Fruit fly (Drosophila melanogaster): ENCODE data around the gene CG11438.
A peak's percentile ranks its signal among the peaks of the same experiment; 100 is the strongest.

Gene CG11438

DNA sequence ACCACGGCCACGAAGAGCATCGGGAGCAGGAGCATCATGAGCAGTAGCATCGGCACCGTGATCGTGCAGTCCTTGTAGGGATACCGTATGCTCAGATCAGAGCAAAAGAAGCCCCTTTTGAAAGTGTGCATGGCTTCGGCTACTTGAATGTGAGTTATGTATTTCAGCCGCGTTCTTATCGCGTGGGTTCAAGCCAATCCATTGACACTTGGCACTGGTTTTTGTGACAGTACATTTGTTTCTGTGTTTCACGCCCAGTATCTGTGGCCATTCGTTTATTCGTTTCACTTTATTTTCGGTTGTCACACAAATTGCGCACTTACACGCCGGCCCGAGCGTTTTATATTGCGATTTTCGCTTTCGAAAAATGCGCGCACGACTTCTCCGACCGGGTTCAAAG, 5.0 kb upstream of the CG11438 start (continued):
- no peak for TF ChIP-seq CG8290 (GFP tag; optimal IDR thresholded peaks at IDR 0.05)
- TF ChIP-seq CG8290 (tag; optimal IDR thresholded peaks at IDR 0.05), result no peak
- no peak for TF ChIP-seq Hr3 (GFP tag; optimal IDR thresholded peaks at IDR 0.05)
- no peak for TF ChIP-seq CG6272 (GFP tag; IDR thresholded peaks at IDR 0.05)

DNA sequence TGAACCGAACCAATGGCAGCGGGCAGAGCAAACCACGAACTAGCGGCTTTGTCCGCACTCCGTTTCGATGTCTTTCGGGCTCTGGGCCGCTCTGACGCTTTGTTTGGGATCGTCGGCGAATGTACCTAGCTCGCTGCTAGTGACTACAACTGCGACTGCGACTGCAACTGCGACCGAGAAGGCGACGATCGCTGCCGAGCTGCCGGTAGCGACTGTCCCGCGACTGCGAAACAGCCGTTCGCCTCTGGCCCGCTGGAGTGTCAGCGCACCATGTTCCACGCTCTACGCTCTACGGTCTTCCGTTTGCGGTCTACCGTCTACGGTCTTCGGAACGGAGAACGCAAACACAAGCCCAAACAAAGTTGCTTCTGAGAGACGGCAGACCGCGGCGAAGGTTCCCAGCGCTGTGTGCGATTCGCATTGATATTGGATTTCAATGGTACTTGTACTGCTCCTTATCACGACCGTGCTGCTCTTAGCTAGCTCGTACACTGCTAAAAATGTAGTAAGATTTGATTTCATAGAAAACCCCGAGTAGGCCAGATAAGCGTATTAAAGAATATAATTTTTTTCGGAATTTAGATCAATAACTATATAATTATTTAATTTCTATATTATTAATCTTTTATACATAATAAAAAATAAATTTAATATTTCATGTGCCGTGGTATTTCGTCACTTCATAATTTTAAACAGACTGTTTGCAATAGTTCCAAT, 4.3 kb upstream of the CG11438 start, which contains the start of gene laza:
TSS of gene laza (minus strand) at position 214 of the 717 bp plus-strand sequence.
- no peak for TF ChIP-seq Chrac-16 (GFP tag; optimal IDR thresholded peaks at IDR 0.05)
- TF ChIP-seq Dek (tag; optimal IDR thresholded peaks at IDR 0.05), result no peak
- TF ChIP-seq prd (optimal IDR thresholded peaks at IDR 0.05), result no peak
- TF ChIP-seq prd (GFP tag; IDR thresholded peaks at IDR 0.05), result no peak
- no peak for TF ChIP-seq HHEX (GFP tag; optimal IDR thresholded peaks at IDR 0.05)
- TF ChIP-seq cas (GFP tag; IDR thresholded peaks at IDR 0.05), result no peak
- peak; percentile 51 for TF ChIP-seq zf30C (GFP tag; optimal IDR thresholded peaks at IDR 0.05)
- no peak for TF ChIP-seq gsb-n (tag; optimal IDR thresholded peaks at IDR 0.05)
- no peak for TF ChIP-seq Dad (GFP tag; optimal IDR thresholded peaks at IDR 0.05)
- no peak for TF ChIP-seq ssp (GFP tag; IDR thresholded peaks at IDR 0.05)
- peak; percentile 17; the same call in 2 of the 3 replicates for TF ChIP-seq tgo (GFP tag; IDR thresholded peaks at IDR 0.05)
- peak; percentile 86 for TF ChIP-seq CG3995 (GFP tag; optimal IDR thresholded peaks at IDR 0.05)
- TF ChIP-seq CG4404 (GFP tag; IDR thresholded peaks at IDR 0.05), result 0 out of 2 replicates have a peak, but pooled peaks have one; percentile 7
- TF ChIP-seq Abd-B (GFP tag; optimal IDR thresholded peaks at IDR 0.05), result no peak
- no peak for TF ChIP-seq Opbp (GFP tag; IDR thresholded peaks at IDR 0.05; ENCODE audit: partially characterized antibody)
- no peak for TF ChIP-seq CG31365 (tag; optimal IDR thresholded peaks at IDR 0.05)
- TF ChIP-seq CG10565 (GFP tag; optimal IDR thresholded peaks at IDR 0.05), result no peak
- no peak for TF ChIP-seq CG8924 (tag; optimal IDR thresholded peaks at IDR 0.05)
- no peak for TF ChIP-seq otp (GFP tag; IDR thresholded peaks at IDR 0.05)
- TF ChIP-seq sug (tag; optimal IDR thresholded peaks at IDR 0.05), result peak; percentile 70
- TF ChIP-seq HmgZ (tag; optimal IDR thresholded peaks at IDR 0.05), result peak; percentile 59
- peak; percentile 17 for TF ChIP-seq grn (GFP tag; optimal IDR thresholded peaks at IDR 0.05)
- no peak for TF ChIP-seq CG9215 (GFP tag; IDR thresholded peaks at IDR 0.05)
- TF ChIP-seq mirr (GFP tag; optimal IDR thresholded peaks at IDR 0.05), result peak; percentile 12
- no peak for TF ChIP-seq Awh (GFP tag; IDR thresholded peaks at IDR 0.05)
- TF ChIP-seq zen (tag; optimal IDR thresholded peaks at IDR 0.05), result no peak
- no peak for TF ChIP-seq Elba2 (GFP tag; optimal IDR thresholded peaks at IDR 0.05)
- TF ChIP-seq CG17568 (GFP tag; optimal IDR thresholded peaks at IDR 0.05), result no peak
- TF ChIP-seq schlank (tag; optimal IDR thresholded peaks at IDR 0.05), result no peak
- TF ChIP-seq Trl (optimal IDR thresholded peaks at IDR 0.05), result peak in 1 of 2 experiments; percentile 2
- no peak for TF ChIP-seq Trl (GFP tag; optimal IDR thresholded peaks at IDR 0.05)
- TF ChIP-seq CG2678 (tag; optimal IDR thresholded peaks at IDR 0.05), result peak; percentile 13
- no peak for TF ChIP-seq tup (GFP tag; optimal IDR thresholded peaks at IDR 0.05)
- TF ChIP-seq CG30403 (GFP tag; optimal IDR thresholded peaks at IDR 0.05), result peak; percentile 11
- no peak for TF ChIP-seq CG33557 (GFP tag; optimal IDR thresholded peaks at IDR 0.05)
- peak; percentile 23 for TF ChIP-seq Hmr (GFP tag; optimal IDR thresholded peaks at IDR 0.05)
- no peak for TF ChIP-seq CG17912 (GFP tag; optimal IDR thresholded peaks at IDR 0.05)
- no peak for TF ChIP-seq Myb (GFP tag; optimal IDR thresholded peaks at IDR 0.05)
- no peak for TF ChIP-seq kah (GFP tag; optimal IDR thresholded peaks at IDR 0.05)
- TF ChIP-seq vvl (GFP tag; IDR thresholded peaks at IDR 0.05), result 0 out of 2 replicates have a peak, but pooled peaks have one; percentile 20
- no peak for TF ChIP-seq Sin3A (optimal IDR thresholded peaks at IDR 0.05)
- no peak for TF ChIP-seq Camta (GFP tag; optimal IDR thresholded peaks at IDR 0.05)
- TF ChIP-seq knrl (GFP tag; IDR thresholded peaks at IDR 0.05; ENCODE audit: partially characterized antibody), result no peak
- TF ChIP-seq E2f2 (GFP tag; IDR thresholded peaks at IDR 0.05), result no peak
- no peak for TF ChIP-seq dpn (GFP tag; optimal IDR thresholded peaks at IDR 0.05)
- peak; percentile 56 for TF ChIP-seq gem (tag; optimal IDR thresholded peaks at IDR 0.05)
